Worm (Caenorhabditis elegans): ENCODE data around the gene acl-13.

ce11 chrIV:12429504-12429903 is 19.2 kb downstream of the acl-13 start:
- TF ChIP-seq F33H1.4 (GFP tag; IDR thresholded peaks at IDR 0.05), result no peak
- no peak for TF ChIP-seq unc-62 (GFP tag; optimal IDR thresholded peaks at IDR 0.05)
- no peak for TF ChIP-seq hlh-12 (tag; optimal IDR thresholded peaks at IDR 0.05)
- TF ChIP-seq egrh-3 (GFP tag; IDR thresholded peaks at IDR 0.05), result no peak
- TF ChIP-seq sea-2 (GFP tag; IDR thresholded peaks at IDR 0.05), result no peak
- TF ChIP-seq cebp-1 (GFP tag; IDR thresholded peaks at IDR 0.05), result no peak
- no peak for TF ChIP-seq cebp-1 (tag; optimal IDR thresholded peaks at IDR 0.05)
- TF ChIP-seq cebp-2 (GFP tag; IDR thresholded peaks at IDR 0.05), result no peak
- no peak for TF ChIP-seq let-526 (GFP tag; IDR thresholded peaks at IDR 0.05)

Measured in whole organism, young adult.